Fruit fly (Drosophila melanogaster): ENCODE results near the gene Gr28b.

Gene Gr28b

DNA sequence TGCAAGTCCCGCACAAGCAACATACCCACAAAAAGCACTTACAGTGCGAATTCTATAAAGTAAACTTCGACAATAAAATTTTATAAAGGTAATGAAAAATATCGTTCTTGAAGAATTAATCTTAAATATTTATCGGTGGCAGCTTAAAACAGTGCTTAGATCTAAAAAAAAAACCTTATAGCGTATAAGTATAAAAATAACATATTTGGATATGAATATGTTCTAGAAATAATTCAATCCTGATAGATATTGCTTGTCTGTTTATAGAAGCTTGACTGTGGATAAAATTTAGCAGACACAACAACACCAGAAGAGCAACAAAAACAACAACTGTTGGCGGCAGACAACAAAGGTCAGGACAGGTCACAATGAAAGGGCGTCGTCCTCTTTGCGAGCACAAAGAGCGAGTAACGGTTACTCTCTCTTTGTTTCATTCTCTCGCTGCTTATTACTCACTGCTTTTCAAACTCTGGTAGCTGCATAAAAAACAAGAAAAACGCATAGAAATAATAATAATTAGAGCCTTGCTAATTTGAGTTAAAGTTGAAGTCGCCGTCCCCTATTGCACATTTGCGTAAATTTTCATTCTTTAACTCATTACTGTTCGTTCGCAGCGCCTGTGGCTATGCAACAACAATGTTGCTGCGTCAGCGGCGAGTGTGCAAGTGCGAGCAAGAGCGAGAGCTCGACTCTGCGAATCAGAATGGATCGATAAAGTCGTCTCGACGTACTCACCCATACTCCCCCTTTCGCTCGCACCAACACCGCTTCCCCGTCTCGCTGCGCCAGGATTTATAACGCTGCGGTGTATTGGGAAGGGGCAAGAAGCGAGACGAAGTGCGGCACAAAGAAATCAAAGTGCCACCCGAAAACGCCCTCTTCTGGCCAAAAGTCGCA lies 42.4 kb downstream of the Gr28b start (continued):
- TF ChIP-seq lov (optimal IDR thresholded peaks at IDR 0.05) (no peak), lov (GFP tag; IDR thresholded peaks at IDR 0.05) (0 out of 3 replicates have a peak, but pooled peaks have one; percentile 10), sqz (GFP tag; optimal IDR thresholded peaks at IDR 0.05) (no peak), CG14014 (GFP tag; IDR thresholded peaks at IDR 0.05) (peak; percentile 40; the same call in 1 of the 2 replicates), CG10267 (tag; optimal IDR thresholded peaks at IDR 0.05) (peak; percentile 0), Optix (GFP tag; IDR thresholded peaks at IDR 0.05) (no peak), CG13123 (GFP tag; optimal IDR thresholded peaks at IDR 0.05) (no peak), bbx (GFP tag; IDR thresholded peaks at IDR 0.05; ENCODE audit: partially characterized antibody) (no peak), sens (GFP tag) (peak; percentile 70), CG14441 (GFP tag; IDR thresholded peaks at IDR 0.05) (no peak), pb (GFP tag; optimal IDR thresholded peaks at IDR 0.05) (no peak), CG6791 (GFP tag; IDR thresholded peaks at IDR 0.05; ENCODE audit: partially characterized antibody) (peak; percentile 70; the same call in 2 of the 3 replicates), CG4424 (GFP tag; optimal IDR thresholded peaks at IDR 0.05) (no peak), CG10366 (GFP tag; IDR thresholded peaks at IDR 0.05) (no peak), Ets65A (GFP tag) (peak; percentile 27), Ssrp (tag; optimal IDR thresholded peaks at IDR 0.05) (peak; percentile 17), CG6683 (GFP tag; optimal IDR thresholded peaks at IDR 0.05) (no peak), CG8944 (GFP tag; optimal IDR thresholded peaks at IDR 0.05) (no peak), CG9727 (GFP tag; optimal IDR thresholded peaks at IDR 0.05) (no peak), Trl (optimal IDR thresholded peaks at IDR 0.05) (peak; percentile 29 to 40), Trl (GFP tag; optimal IDR thresholded peaks at IDR 0.05) (no peak), inv (GFP tag; IDR thresholded peaks at IDR 0.05; ENCODE audit: partially characterized antibody) (no peak), Nf-YA (GFP tag; IDR thresholded peaks at IDR 0.05) (no peak), H2.0 (GFP tag; IDR thresholded peaks at IDR 0.05) (no peak), CG2712 (tag; optimal IDR thresholded peaks at IDR 0.05) (peak; percentile 13), org-1 (GFP tag; optimal IDR thresholded peaks at IDR 0.05) (no peak), lilli (GFP tag; optimal IDR thresholded peaks at IDR 0.05) (peak; percentile 18), az2 (GFP tag; optimal IDR thresholded peaks at IDR 0.05) (no peak), sens-2 (GFP tag; IDR thresholded peaks at IDR 0.05) (peak; percentile 41; the same call in 1 of the 2 replicates), Ada2b (GFP tag; IDR thresholded peaks at IDR 0.05) (no peak), CG30403 (GFP tag; optimal IDR thresholded peaks at IDR 0.05) (peak; percentile 22), row (GFP tag; IDR thresholded peaks at IDR 0.05) (peak; percentile 66), NFAT (GFP tag; IDR thresholded peaks at IDR 0.05) (no peak), Taf1 (GFP tag; IDR thresholded peaks at IDR 0.05) (no peak), CG2889 (GFP tag; IDR thresholded peaks at IDR 0.05) (no peak), Ptx1 (GFP tag; IDR thresholded peaks at IDR 0.05) (0 out of 2 replicates have a peak, but pooled peaks have one; percentile 34), CG14710 (tag; optimal IDR thresholded peaks at IDR 0.05) (no peak), Fer1 (GFP tag; optimal IDR thresholded peaks at IDR 0.05) (peak; percentile 12), hth (optimal IDR thresholded peaks at IDR 0.05) (no peak), CG17385 (GFP tag; optimal IDR thresholded peaks at IDR 0.05) (peak; percentile 32), Bgb (GFP tag; IDR thresholded peaks at IDR 0.05; ENCODE audit: partially characterized antibody) (no peak), Mrtf (GFP tag; IDR thresholded peaks at IDR 0.05) (no peak), crol (GFP tag; IDR thresholded peaks at IDR 0.05) (peak; percentile 81), nmo (GFP tag; optimal IDR thresholded peaks at IDR 0.05) (peak; percentile 16), HLH3B (GFP tag; IDR thresholded peaks at IDR 0.05) (0 out of 2 replicates have a peak, but pooled peaks have one; percentile 9), CG9215 (GFP tag; IDR thresholded peaks at IDR 0.05) (peak; percentile 32; the same call in 1 of the 2 replicates), bsh (GFP tag; optimal IDR thresholded peaks at IDR 0.05) (peak in 1 of 2 experiments; percentile 43), shn (GFP tag; optimal IDR thresholded peaks at IDR 0.05) (no peak), vfl (GFP tag; optimal IDR thresholded peaks at IDR 0.05) (no peak), Dip3 (GFP tag; optimal IDR thresholded peaks at IDR 0.05) (peak; percentile 7), CG12155 (GFP tag; optimal IDR thresholded peaks at IDR 0.05) (peak; percentile 93)
